Worm (Caenorhabditis elegans) whole organism, midembryonic: Measurements from ENCODE around the gene F44B9.5.
"Not testable (repeated sequence)": the region's sequence is repeated elsewhere in the genome, so short reads cannot be mapped to it uniquely, and the experiment has no call there.

Source experiments
- T22C8.4 ChIP-seq: fragments of 200-800 bp; sonication (Bioruptor generic); IDR thresholded peaks from 2 replicates; pipeline ENCODE4 v1.3.6; 2022; ENCODE audit warnings: missing genetic modification characterization, missing compliant biosample characterization
- cog-1 ChIP-seq: sonication (generic microtip); optimal IDR thresholded peaks from 2 replicates; lab custom pipeline; 2016; ENCODE audit warnings: missing genetic modification characterization, missing compliant biosample characterization
- flt-1 ChIP-seq: fragments of 200-800 bp; sonication (Bioruptor generic); IDR thresholded peaks from 2 replicates; pipeline ENCODE4 v1.3.6; 2022; ENCODE audit warnings: missing genetic modification characterization, missing compliant biosample characterization
- klf-2 ChIP-seq: fragments of 200-800 bp; sonication (Bioruptor generic); conservative IDR thresholded peaks from 2 replicates; pipeline ENCODE4 v1.3.6; 2022; ENCODE audit warnings: missing genetic modification reagents, missing genetic modification characterization, missing compliant biosample characterization
- med-1 ChIP-seq: sonication (generic microtip); optimal IDR thresholded peaks from 2 replicates; lab custom pipeline; 2017; ENCODE audit warnings: missing genetic modification characterization, mild to moderate bottlenecking, missing compliant biosample characterization, antibody characterized with exemption, missing genetic modification reagents; ENCODE audit not compliant: insufficient read depth
- ref-1 ChIP-seq: fragments of 200-800 bp; sonication (Bioruptor generic); conservative IDR thresholded peaks from 2 replicates; pipeline ENCODE4 v1.3.6; 2022; ENCODE audit warnings: missing genetic modification reagents, missing genetic modification characterization, missing compliant biosample characterization
- tab-1 ChIP-seq: fragments of 200-800 bp; sonication (Bioruptor generic); IDR thresholded peaks from 2 replicates; pipeline ENCODE4 v1.3.6; 2022; ENCODE audit warnings: missing genetic modification characterization, missing compliant biosample characterization
- ztf-23 ChIP-seq: fragments of 200-800 bp; sonication (Bioruptor generic); IDR thresholded peaks from 2 replicates; pipeline ENCODE4 v1.3.6; 2022; ENCODE audit warnings: missing genetic modification reagents, missing genetic modification characterization, missing compliant biosample characterization
- ztf-29 ChIP-seq: fragments of 200-800 bp; sonication (Bioruptor generic); IDR thresholded peaks from 2 replicates; pipeline ENCODE4 v1.3.6; 2022; ENCODE audit warnings: missing genetic modification reagents, missing genetic modification characterization, missing compliant biosample characterization

The F44B9.5 gene

ce11 chrIII:7972061-7972460, 44.3 kb downstream of the F44B9.5 start, which contains the start of gene F54H12.5:
Gene F54H12.5 (minus strand): TSS chrIII:7972161.
- TF ChIP-seq cog-1 (tag; lab: Kevin White, UChicago) (no peak), flt-1 (GFP tag; lab: Robert Waterston, UW) (no peak), ztf-29 (GFP tag; lab: Robert Waterston, UW) (no peak), klf-2 (GFP tag; lab: Robert Waterston, UW) (no peak), med-1 (GFP tag; lab: Kevin White, UChicago) (no peak), ref-1 (GFP tag; lab: Robert Waterston, UW) (no peak), ztf-23 (GFP tag; lab: Robert Waterston, UW) (no peak), T22C8.4 (no peak), tab-1 (no peak)

- TF ChIP-seq med-1 (GFP tag; lab: Kevin White, UChicago) (no peak), ztf-29 (GFP tag; lab: Robert Waterston, UW) (no peak), T22C8.4 (no peak), tab-1 (no peak), klf-2 (GFP tag; lab: Robert Waterston, UW) (no peak), ztf-23 (GFP tag; lab: Robert Waterston, UW) (no peak), cog-1 (tag; lab: Kevin White, UChicago) (no peak)
Observed at ce11 chrIII:7969121-7969520, 47.2 kb downstream of the F44B9.5 start, which contains the start of the genes F54H12.8 and F54H12.7. Gene F54H12.8 (minus strand): TSS chrIII:7969221. Gene F54H12.7 (plus strand): TSS chrIII:7969349.

ce11 chrIII:7965946-7966692, 50.2 kb downstream of the F44B9.5 start:
- TF ChIP-seq flt-1 (GFP tag; lab: Robert Waterston, UW), result 0 out of 2 replicates have a peak, but pooled peaks have one; percentile 53

- not testable (repeated sequence) for TF ChIP-seq klf-2, ztf-29, ztf-23 (GFP tag; lab: Robert Waterston, UW)
Observed at ce11 chrIII:7964281-7964680, 52.1 kb downstream of the F44B9.5 start, which contains the start of gene F54H12.2. Gene F54H12.2 (plus strand): TSS chrIII:7964581.
